In the genomic region with DNA sequence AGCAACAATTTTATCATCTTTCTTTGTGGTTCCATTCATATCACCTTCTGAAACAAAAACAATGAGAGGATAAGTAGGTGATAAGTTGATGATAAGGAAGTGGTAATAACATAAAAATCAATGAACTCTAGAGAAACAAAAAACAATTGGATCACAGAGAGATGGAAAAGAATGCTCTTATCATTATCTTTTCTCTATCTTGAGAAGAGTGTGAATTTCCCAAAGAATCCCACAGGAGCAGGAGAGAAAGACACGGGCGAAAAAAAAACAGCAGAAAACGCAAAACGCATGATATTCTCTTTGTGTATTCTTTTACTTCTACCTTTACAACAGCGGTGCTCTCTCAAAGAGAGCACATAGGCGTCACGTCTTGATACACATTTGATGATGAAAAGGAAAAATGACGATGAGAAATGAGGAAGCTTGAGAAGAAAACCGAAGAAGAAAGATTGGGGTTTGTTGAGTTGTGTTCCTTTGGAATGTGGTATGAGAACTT, we compare ENCODE assay signal across 1 worm cellular context.
A peak's percentile ranks its signal among the peaks of the same experiment; 100 is the strongest.
TF ChIP-seq lines count a peak whose summit lies in the region.

TSS of gene twk-24 (minus strand) at position 51 of the 496 bp plus-strand sequence.

TF ChIP-seq in whole organism, L1 larva, 84 proteins besides CTCF, POLR2A, EP300 and RAD21 (continued from another document):
- TF ChIP-seq rnt-1 (tag; optimal IDR thresholded peaks at IDR 0.05; lab: Kevin White, UChicago) (peak; percentile 51), aha-1 (tag; optimal IDR thresholded peaks at IDR 0.05; lab: Kevin White, UChicago) (no peak), pag-3 (tag; optimal IDR thresholded peaks at IDR 0.05; lab: Kevin White, UChicago; ENCODE audit: borderline replicate concordance, insufficient read depth) (no peak), vab-15 (tag; optimal IDR thresholded peaks at IDR 0.05; lab: Kevin White, UChicago) (no peak), efl-3 (GFP tag; optimal IDR thresholded peaks at IDR 0.05; lab: Kevin White, UChicago) (no peak), pax-3 (tag; optimal IDR thresholded peaks at IDR 0.05; lab: Kevin White, UChicago) (no peak), mep-1 (tag; optimal IDR thresholded peaks at IDR 0.05; lab: Kevin White, UChicago) (peak; percentile 8), isw-1 (GFP tag; IDR thresholded peaks at IDR 0.05; lab: Robert Waterston, UW) (no peak), nhr-71 (tag; optimal IDR thresholded peaks at IDR 0.05; lab: Kevin White, UChicago) (peak; percentile 43), unc-130 (tag; optimal IDR thresholded peaks at IDR 0.05; lab: Kevin White, UChicago) (peak; percentile 14), fkh-8 (tag; optimal IDR thresholded peaks at IDR 0.05; lab: Kevin White, UChicago) (no peak)
